Worm (Caenorhabditis elegans) whole organism, L4 larva: Measurements from ENCODE around the gene Y94H6A.10.

Source experiments
- D1046.2 ChIP-seq: fragments of 200-800 bp; sonication (Bioruptor generic); IDR thresholded peaks from 2 replicates; pipeline ENCODE4 v1.3.6; 2022; ENCODE audit warnings: missing genetic modification characterization, missing compliant biosample characterization
- F10B5.3 ChIP-seq: sonication (generic microtip); optimal IDR thresholded peaks from 2 replicates; lab custom pipeline; 2016; ENCODE audit warnings: mild to moderate bottlenecking, missing genetic modification characterization, missing compliant biosample characterization
- F37D6.2 ChIP-seq: sonication (generic microtip); optimal IDR thresholded peaks from 2 replicates; lab custom pipeline; 2016; ENCODE audit warnings: mild to moderate bottlenecking, missing genetic modification characterization, missing compliant biosample characterization
- F44E2.7 ChIP-seq: fragments of 200-800 bp; sonication (Bioruptor generic); IDR thresholded peaks from 2 replicates; pipeline ENCODE4 v2.1.2; 2022; ENCODE audit warnings: missing genetic modification characterization, missing compliant biosample characterization
- T20F7.1 ChIP-seq: fragments of 200-800 bp; sonication (Bioruptor generic); optimal IDR thresholded peaks from 2 replicates; lab custom pipeline; 2018; ENCODE audit warnings: mild to moderate bottlenecking, missing genetic modification characterization, missing compliant biosample characterization
- Y5F2A.4 ChIP-seq: fragments of 200-800 bp; sonication (Bioruptor generic); optimal IDR thresholded peaks from 2 replicates; lab custom pipeline; 2018; ENCODE audit warnings: mild to moderate bottlenecking, missing genetic modification characterization, missing compliant biosample characterization
- ZK546.5 ChIP-seq, 2 experiments: sonication (generic microtip); optimal IDR thresholded peaks; 2 replicates each; lab custom pipeline; 2017; ENCODE audit warnings: missing biosample characterization in 2 of 2, missing genetic modification characterization in 2 of 2
- ama-1 ChIP-seq: fragments of 150-350 bp; optimal IDR thresholded peaks from 2 replicates; lab custom pipeline; 2014; ENCODE audit warnings: inconsistent platforms, mixed read lengths
- attf-4 ChIP-seq: sonication (generic microtip); optimal IDR thresholded peaks from 3 replicates; lab custom pipeline; 2017; ENCODE audit warnings: missing biosample characterization, missing genetic modification characterization
- ceh-62 ChIP-seq: sonication (generic microtip); optimal IDR thresholded peaks from 2 replicates; lab custom pipeline; 2017; ENCODE audit warnings: missing biosample characterization, missing genetic modification characterization
- ceh-82 ChIP-seq: sonication (generic microtip); optimal IDR thresholded peaks from 2 replicates; lab custom pipeline; 2017; ENCODE audit warnings: missing biosample characterization, missing genetic modification characterization
- daf-12 ChIP-seq: fragments of 150-350 bp; optimal IDR thresholded peaks from 2 replicates; lab custom pipeline; 2014; ENCODE audit warnings: missing biosample characterization, missing genetic modification reagents, missing genetic modification characterization
- dmd-6 ChIP-seq: fragments of 200-800 bp; sonication (Bioruptor generic); IDR thresholded peaks from 2 replicates; pipeline ENCODE4 v1.3.6; 2022; ENCODE audit warnings: missing genetic modification reagents, missing genetic modification characterization, missing compliant biosample characterization
- dmd-9 ChIP-seq: fragments of 200-800 bp; sonication (Bioruptor generic); IDR thresholded peaks from 2 replicates; pipeline ENCODE4 v1.3.6; 2022; ENCODE audit warnings: missing genetic modification reagents, missing genetic modification characterization, missing compliant biosample characterization
- dve-1 ChIP-seq: sonication (generic microtip); optimal IDR thresholded peaks from 2 replicates; lab custom pipeline; 2017; ENCODE audit warnings: antibody characterized with exemption, mild to moderate bottlenecking, missing genetic modification characterization, missing compliant biosample characterization; ENCODE audit not compliant: insufficient read depth
- egl-27 ChIP-seq: sonication (generic microtip); optimal IDR thresholded peaks from 3 replicates; lab custom pipeline; 2017; ENCODE audit warnings: missing biosample characterization, missing genetic modification reagents, missing genetic modification characterization
- fkh-10 ChIP-seq: fragments of 150-350 bp; optimal IDR thresholded peaks from 2 replicates; lab custom pipeline; 2014; ENCODE audit warnings: missing biosample characterization, missing genetic modification reagents, missing genetic modification characterization
- fos-1 ChIP-seq: fragments of 150-350 bp; optimal IDR thresholded peaks from 2 replicates; lab custom pipeline; 2014; ENCODE audit warnings: missing biosample characterization, missing genetic modification characterization
- gei-8 ChIP-seq: fragments of 200-800 bp; sonication (Bioruptor generic); optimal IDR thresholded peaks from 2 replicates; lab custom pipeline; 2018; ENCODE audit warnings: mild to moderate bottlenecking, missing genetic modification characterization, missing compliant biosample characterization
- hif-1 ChIP-seq, 2 experiments: sonication (generic microtip); optimal IDR thresholded peaks; 2 replicates each; lab custom pipeline; 2016 to 2017; ENCODE audit warnings: missing compliant biosample characterization in 2 of 2, missing genetic modification characterization in 2 of 2, missing genetic modification reagents in 2 of 2, missing genotype in 2 of 2, mild to moderate bottlenecking in 1 of 2
- hmg-1.1 ChIP-seq: fragments of 200-800 bp; sonication (Bioruptor generic); IDR thresholded peaks from 2 replicates; pipeline ENCODE4 v1.3.6; 2022; ENCODE audit warnings: missing genetic modification reagents, missing genetic modification characterization, missing compliant biosample characterization
- lin-13 ChIP-seq: fragments of 150-350 bp; optimal IDR thresholded peaks from 2 replicates; lab custom pipeline; 2014; ENCODE audit warnings: missing biosample characterization, missing genetic modification reagents, missing genetic modification characterization
- lin-15B ChIP-seq: fragments of 150-350 bp; sonication (generic microtip); optimal IDR thresholded peaks from 3 replicates; lab custom pipeline; 2014; ENCODE audit warnings: missing biosample characterization, missing genetic modification characterization
- lin-29 ChIP-seq: fragments of 200-800 bp; sonication (Bioruptor generic); IDR thresholded peaks from 2 replicates; pipeline ENCODE4 v1.3.6; 2022; ENCODE audit warnings: missing genetic modification reagents, missing genetic modification characterization, missing compliant biosample characterization
- lin-38 ChIP-seq: fragments of 200-800 bp; sonication (Bioruptor generic); IDR thresholded peaks from 2 replicates; pipeline ENCODE4 v1.3.6; 2022; ENCODE audit warnings: missing genetic modification reagents, missing genetic modification characterization, missing compliant biosample characterization
- lsy-2 ChIP-seq, 2 experiments: fragments of 150-350 bp in 1 of 2; sonication (generic microtip) in 1 of 2; optimal IDR thresholded peaks; 2 replicates each; lab custom pipeline; 2014 to 2017; ENCODE audit warnings: missing biosample characterization in 2 of 2, missing genetic modification characterization in 2 of 2
- madf-9 ChIP-seq: fragments of 200-800 bp; sonication (Bioruptor generic); conservative IDR thresholded peaks from 2 replicates; pipeline ENCODE4 v1.3.6; 2022; ENCODE audit warnings: missing genetic modification reagents, missing genetic modification characterization, missing compliant biosample characterization
- mdl-1 ChIP-seq, 2 experiments: fragments of 150-350 bp in 1 of 2; sonication (generic microtip) in 1 of 2; optimal IDR thresholded peaks; 2 replicates each; lab custom pipeline; 2014 to 2017; ENCODE audit warnings: missing biosample characterization in 2 of 2, missing genetic modification characterization in 2 of 2
- mes-2 ChIP-seq: sonication (generic microtip); optimal IDR thresholded peaks from 2 replicates; lab custom pipeline; 2016; ENCODE audit warnings: missing genotype, mild to moderate bottlenecking, missing genetic modification characterization, missing compliant biosample characterization; ENCODE audit not compliant: poor library complexity, severe bottlenecking
- mxl-3 ChIP-seq: fragments of 200-800 bp; sonication (Bioruptor generic); optimal IDR thresholded peaks from 2 replicates; lab custom pipeline; 2018; ENCODE audit warnings: mild to moderate bottlenecking, missing genetic modification characterization, missing compliant biosample characterization
- nhr-10 ChIP-seq: fragments of 150-350 bp; optimal IDR thresholded peaks from 2 replicates; lab custom pipeline; 2014; ENCODE audit warnings: missing biosample characterization, missing genetic modification characterization
- nhr-102 ChIP-seq: sonication (generic microtip); optimal IDR thresholded peaks from 2 replicates; lab custom pipeline; 2016; ENCODE audit warnings: mild to moderate bottlenecking, missing genetic modification characterization, moderate library complexity, missing compliant biosample characterization
- nhr-28 ChIP-seq: fragments of 150-350 bp; optimal IDR thresholded peaks from 2 replicates; lab custom pipeline; 2014; ENCODE audit warnings: missing biosample characterization, missing genetic modification characterization
- nhr-41 ChIP-seq: fragments of 200-800 bp; sonication (Bioruptor generic); IDR thresholded peaks from 2 replicates; pipeline ENCODE4 v1.3.6; 2022; ENCODE audit warnings: missing genetic modification reagents, missing genetic modification characterization, missing compliant biosample characterization
- nhr-77 ChIP-seq: fragments of 150-350 bp; optimal IDR thresholded peaks from 2 replicates; lab custom pipeline; 2014; ENCODE audit warnings: missing biosample characterization, missing genetic modification characterization
- pha-4 ChIP-seq, 2 experiments: fragments of 150-350 bp in 1 of 2; fragments of 200-800 bp in 1 of 2; sonication (Bioruptor generic) in 1 of 2; IDR thresholded peaks in 1 of 2; optimal IDR thresholded peaks in 1 of 2; 2 replicates each; pipeline versions ENCODE4 v1.3.6 to Lab custom; 2014 to 2022; ENCODE audit warnings: missing genetic modification characterization in 2 of 2, missing genetic modification reagents in 2 of 2, missing biosample characterization in 1 of 2, missing compliant biosample characterization in 1 of 2
- pqm-1 ChIP-seq: sonication (generic microtip); optimal IDR thresholded peaks from 2 replicates; lab custom pipeline; 2017; ENCODE audit warnings: missing biosample characterization, missing genetic modification characterization
- sdz-12 ChIP-seq: fragments of 200-800 bp; sonication (Bioruptor generic); optimal IDR thresholded peaks from 2 replicates; lab custom pipeline; 2018; ENCODE audit warnings: mild to moderate bottlenecking, missing genetic modification characterization, missing compliant biosample characterization
- set-16 ChIP-seq: fragments of 200-800 bp; sonication (Bioruptor generic); IDR thresholded peaks from 2 replicates; pipeline ENCODE4 v1.3.6; 2022; ENCODE audit warnings: missing genetic modification reagents, missing genetic modification characterization, missing compliant biosample characterization
- skn-1 ChIP-seq: fragments of 150-350 bp; optimal IDR thresholded peaks from 2 replicates; lab custom pipeline; 2014; ENCODE audit warnings: missing biosample characterization, missing genetic modification characterization
- snpc-4 ChIP-seq: fragments of 150-350 bp; optimal IDR thresholded peaks from 2 replicates; lab custom pipeline; 2014; ENCODE audit warnings: missing biosample characterization, missing genetic modification characterization
- spr-1 ChIP-seq: sonication (generic microtip); optimal IDR thresholded peaks from 2 replicates; lab custom pipeline; 2016; ENCODE audit warnings: mild to moderate bottlenecking, missing genetic modification characterization, missing compliant biosample characterization
- tra-1 ChIP-seq: fragments of 200-800 bp; sonication (Bioruptor generic); IDR thresholded peaks from 2 replicates; pipeline ENCODE4 v1.3.6; 2022; ENCODE audit warnings: missing genetic modification reagents, missing genetic modification characterization, missing compliant biosample characterization
- unc-130 ChIP-seq: sonication (generic microtip); optimal IDR thresholded peaks from 2 replicates; lab custom pipeline; 2016; ENCODE audit warnings: missing genetic modification reagents, missing genetic modification characterization, missing compliant biosample characterization
- unc-62 ChIP-seq, 3 experiments: fragments of 150-350 bp in 1 of 3; sonication (generic microtip); optimal IDR thresholded peaks in 2 of 3; peaks in 1 of 3; 1 replicate in 1 of 3; 2 replicates in 2 of 3; lab custom pipeline; 2014 to 2017; ENCODE audit warnings: missing biosample characterization in 3 of 3, missing genetic modification characterization in 3 of 3, missing genetic modification reagents in 3 of 3, missing genotype in 1 of 3
- vab-7 ChIP-seq: fragments of 200-800 bp; sonication (Bioruptor generic); IDR thresholded peaks from 2 replicates; pipeline ENCODE4 v1.3.6; 2022; ENCODE audit warnings: missing genetic modification reagents, missing genetic modification characterization, missing compliant biosample characterization
- zag-1 ChIP-seq: fragments of 150-350 bp; optimal IDR thresholded peaks from 2 replicates; lab custom pipeline; 2014; ENCODE audit warnings: missing biosample characterization, missing genetic modification characterization
- zfp-3 ChIP-seq: fragments of 200-800 bp; sonication (Bioruptor generic); conservative IDR thresholded peaks from 2 replicates; pipeline ENCODE4 v1.3.6; 2022; ENCODE audit warnings: missing genetic modification reagents, missing genetic modification characterization, missing compliant biosample characterization
- zip-11 ChIP-seq: fragments of 200-800 bp; sonication (Bioruptor generic); IDR thresholded peaks from 2 replicates; pipeline ENCODE4 v1.3.6; 2022; ENCODE audit warnings: missing genetic modification characterization, missing compliant biosample characterization
- zip-2 ChIP-seq: fragments of 150-350 bp; optimal IDR thresholded peaks from 2 replicates; lab custom pipeline; 2014; ENCODE audit warnings: missing biosample characterization, missing genetic modification characterization
- ztf-7 ChIP-seq: fragments of 150-350 bp; optimal IDR thresholded peaks from 2 replicates; lab custom pipeline; 2014; ENCODE audit warnings: missing biosample characterization, missing genetic modification characterization

The Y94H6A.10 gene

ce11 chrIV:2725784-2726183 is 15.3 kb upstream of the Y94H6A.10 start, which contains the start of gene ubxn-2 (continued):
- TF ChIP-seq mdl-1 (tag; optimal IDR thresholded peaks at IDR 0.05; lab: Kevin White, UChicago): peak in 1 of 2 experiments; percentile 52
- peak in 1 of 2 experiments; percentile 89 for TF ChIP-seq lsy-2 (tag; optimal IDR thresholded peaks at IDR 0.05; lab: Kevin White, UChicago)
- TF ChIP-seq daf-12 (tag; lab: Kevin White, UChicago): no peak
- TF ChIP-seq dmd-9 (GFP tag; lab: Robert Waterston, UW): 0 out of 2 replicates have a peak, but pooled peaks have one; percentile 43
- TF ChIP-seq fos-1 (tag; lab: Kevin White, UChicago): no peak
- TF ChIP-seq lin-38 (GFP tag; lab: Robert Waterston, UW): peak; percentile 85
- no peak for TF ChIP-seq nhr-10 (tag; lab: Kevin White, UChicago)
- peak; percentile 29 for TF ChIP-seq T20F7.1 (GFP tag; lab: Kevin White, UChicago)
- peak; percentile 92 for TF ChIP-seq mes-2 (tag; lab: Kevin White, UChicago)
- TF ChIP-seq ama-1 (lab: Kevin White, UChicago): no peak
- TF ChIP-seq pha-4 (GFP tag; IDR thresholded peaks at IDR 0.05; lab: Robert Waterston, UW): peak; percentile 67
- no peak for TF ChIP-seq pha-4 (tag; optimal IDR thresholded peaks at IDR 0.05; lab: Kevin White, UChicago)
- TF ChIP-seq ceh-62 (tag; lab: Kevin White, UChicago): no peak
- peak in 1 of 2 experiments; percentile 61 for TF ChIP-seq hif-1 (tag; optimal IDR thresholded peaks at IDR 0.05; lab: Kevin White, UChicago)
- TF ChIP-seq ZK546.5 (tag; optimal IDR thresholded peaks at IDR 0.05; lab: Kevin White, UChicago): no peak
- TF ChIP-seq madf-9 (GFP tag; lab: Robert Waterston, UW): no peak
- TF ChIP-seq F44E2.7 (GFP tag; lab: Robert Waterston, UW): no peak
- TF ChIP-seq nhr-102 (tag; lab: Kevin White, UChicago): peak; percentile 78
- no peak; the same call in 1 of the 2 replicates for TF ChIP-seq zfp-3 (GFP tag; lab: Robert Waterston, UW)
- peak; percentile 80 for TF ChIP-seq ztf-7 (tag; lab: Kevin White, UChicago)
- no peak for TF ChIP-seq unc-62 (GFP tag; optimal IDR thresholded peaks at IDR 0.05 in 1 of 2; lab: Kevin White, UChicago)
- TF ChIP-seq unc-62 (tag; optimal IDR thresholded peaks at IDR 0.05; lab: Kevin White, UChicago): no peak
- TF ChIP-seq nhr-28 (tag; lab: Kevin White, UChicago): peak; percentile 43
- TF ChIP-seq mxl-3 (GFP tag; lab: Kevin White, UChicago): peak; percentile 65
- TF ChIP-seq dmd-6: peak; percentile 72
- 0 out of 2 replicates have a peak, but pooled peaks have one; percentile 7 for TF ChIP-seq D1046.2 (GFP tag; lab: Robert Waterston, UW)
- no peak for TF ChIP-seq pqm-1 (tag; lab: Kevin White, UChicago)
- TF ChIP-seq F10B5.3 (tag; lab: Kevin White, UChicago): peak; percentile 25
- no peak for TF ChIP-seq ceh-82 (tag; lab: Kevin White, UChicago)
- TF ChIP-seq zip-2 (tag; lab: Kevin White, UChicago): no peak
- no peak for TF ChIP-seq skn-1 (tag; lab: Kevin White, UChicago)
- TF ChIP-seq lin-15B (tag; lab: Kevin White, UChicago): no peak
- no peak for TF ChIP-seq Y5F2A.4 (GFP tag; lab: Kevin White, UChicago)
- TF ChIP-seq set-16 (GFP tag; lab: Robert Waterston, UW): no peak
- peak; percentile 80 for TF ChIP-seq dve-1 (tag; lab: Kevin White, UChicago)
- no peak for TF ChIP-seq gei-8 (GFP tag; lab: Kevin White, UChicago)
- TF ChIP-seq attf-4: no peak
- TF ChIP-seq F37D6.2 (tag; lab: Kevin White, UChicago): peak; percentile 48
- TF ChIP-seq lin-13: peak; percentile 59
- TF ChIP-seq vab-7: no peak
- TF ChIP-seq unc-130 (GFP tag; lab: Kevin White, UChicago): peak; percentile 37
- no peak for TF ChIP-seq zag-1 (tag; lab: Kevin White, UChicago)
- TF ChIP-seq sdz-12 (GFP tag; lab: Kevin White, UChicago): no peak
- peak; percentile 58 for TF ChIP-seq spr-1
- no peak for TF ChIP-seq snpc-4 (tag; lab: Kevin White, UChicago)
- TF ChIP-seq nhr-77 (tag; lab: Kevin White, UChicago): no peak
- no peak for TF ChIP-seq egl-27 (tag; lab: Kevin White, UChicago)
- peak; percentile 42; the same call in 1 of the 2 replicates for TF ChIP-seq lin-29 (GFP tag; lab: Robert Waterston, UW)
- TF ChIP-seq nhr-41: no peak
- no peak for TF ChIP-seq tra-1
- TF ChIP-seq zip-11 (GFP tag; lab: Robert Waterston, UW): no peak
- TF ChIP-seq hmg-1.1 (GFP tag; lab: Robert Waterston, UW): peak; percentile 80
- TF ChIP-seq fkh-10 (GFP tag; lab: Kevin White, UChicago): peak; percentile 34
